Worm (Caenorhabditis elegans): ENCODE data around the gene srx-21.

- TF ChIP-seq cog-1 (tag; optimal IDR thresholded peaks at IDR 0.05): no peak
- no peak for TF ChIP-seq ref-1 (GFP tag; conservative IDR thresholded peaks at IDR 0.05)
Observed at ce11 chrV:654402-654801, 22.4 kb upstream of the srx-21 start, which contains the start of gene srj-6.
